Worm (Caenorhabditis elegans) whole organism, young adult: ENCODE data around the gene exp-2.

Experiments used
- C06A6.2 ChIP-seq: fragments of 200-800 bp; sonication (Bioruptor generic); conservative IDR thresholded peaks from 2 replicates; pipeline ENCODE4 v1.3.6; 2022; ENCODE audit warnings: missing genetic modification characterization, missing compliant biosample characterization
- D2030.7 ChIP-seq: fragments of 200-800 bp; sonication (Bioruptor generic); IDR thresholded peaks from 2 replicates; pipeline ENCODE4 v1.3.6; 2022; ENCODE audit warnings: missing genetic modification reagents, missing genetic modification characterization, missing compliant biosample characterization
- F22D6.2 ChIP-seq: sonication (generic microtip); optimal IDR thresholded peaks from 2 replicates; lab custom pipeline; 2016; ENCODE audit warnings: mild to moderate bottlenecking, missing genetic modification characterization, missing compliant biosample characterization
- F23B12.7 ChIP-seq: sonication (generic microtip); optimal IDR thresholded peaks from 2 replicates; lab custom pipeline; 2017; ENCODE audit warnings: missing genetic modification characterization, mild to moderate bottlenecking, missing compliant biosample characterization, antibody characterized with exemption, moderate library complexity; ENCODE audit not compliant: insufficient read depth
- F37B4.10 ChIP-seq: fragments of 200-800 bp; sonication (Bioruptor generic); IDR thresholded peaks from 2 replicates; pipeline ENCODE4 v1.3.6; 2022; ENCODE audit warnings: missing genetic modification characterization, missing compliant biosample characterization
- F52B5.7 ChIP-seq: sonication (generic microtip); optimal IDR thresholded peaks from 2 replicates; lab custom pipeline; 2016; ENCODE audit warnings: mild to moderate bottlenecking, missing genetic modification characterization, missing compliant biosample characterization
- F55B11.4 ChIP-seq: sonication (generic microtip); optimal IDR thresholded peaks from 2 replicates; lab custom pipeline; 2016; ENCODE audit warnings: missing compliant biosample characterization, missing genetic modification characterization, borderline replicate concordance; ENCODE audit not compliant: insufficient read depth
- K11D2.4 ChIP-seq: fragments of 200-800 bp; sonication (Bioruptor generic); IDR thresholded peaks from 2 replicates; pipeline ENCODE4 v1.3.6; 2022; ENCODE audit warnings: missing genetic modification reagents, missing genetic modification characterization, missing compliant biosample characterization
- Y53F4B.3 ChIP-seq: fragments of 200-800 bp; sonication (Bioruptor generic); IDR thresholded peaks from 2 replicates; pipeline ENCODE4 v1.3.6; 2022; ENCODE audit warnings: missing genetic modification reagents, missing genetic modification characterization, missing compliant biosample characterization
- Y53G8AR.9 ChIP-seq: fragments of 200-800 bp; sonication (Bioruptor generic); conservative IDR thresholded peaks from 2 replicates; pipeline ENCODE4 v1.3.6; 2022; ENCODE audit warnings: missing genetic modification reagents, missing genetic modification characterization, missing compliant biosample characterization
- Y56A3A.18 ChIP-seq: fragments of 200-800 bp; sonication (Bioruptor generic); IDR thresholded peaks from 2 replicates; pipeline ENCODE4 v1.3.6; 2022; ENCODE audit warnings: missing genetic modification reagents, missing genetic modification characterization, missing compliant biosample characterization
- akir-1 ChIP-seq: fragments of 200-800 bp; sonication (Bioruptor generic); optimal IDR thresholded peaks from 2 replicates; lab custom pipeline; 2018; ENCODE audit warnings: mild to moderate bottlenecking, missing genetic modification characterization, moderate library complexity, missing compliant biosample characterization
- ama-1 ChIP-seq, 3 experiments: fragments of 150-350 bp in 1 of 3; sonication (generic microtip) in 2 of 3; optimal IDR thresholded peaks; 2 replicates each; lab custom pipeline; 2014 to 2018; ENCODE audit warnings: missing biosample characterization in 2 of 3, missing genetic modification characterization in 2 of 3, missing genetic modification reagents in 2 of 3
- aptf-2 ChIP-seq: fragments of 200-800 bp; sonication (Bioruptor generic); conservative IDR thresholded peaks from 2 replicates; pipeline ENCODE4 v1.3.6; 2022; ENCODE audit warnings: missing genetic modification reagents, missing genetic modification characterization, missing compliant biosample characterization
- athp-1 ChIP-seq: sonication (generic microtip); optimal IDR thresholded peaks from 2 replicates; lab custom pipeline; 2017; ENCODE audit warnings: mild to moderate bottlenecking, missing genetic modification characterization, missing compliant biosample characterization
- attf-3 ChIP-seq: fragments of 200-800 bp; sonication (Bioruptor generic); conservative IDR thresholded peaks from 2 replicates; pipeline ENCODE4 v1.3.6; 2022; ENCODE audit warnings: missing genetic modification reagents, missing genetic modification characterization, missing compliant biosample characterization
- cebp-1 ChIP-seq, 2 experiments: fragments of 200-800 bp in 1 of 2; sonication (Bioruptor generic) in 1 of 2; sonication (generic microtip) in 1 of 2; IDR thresholded peaks in 1 of 2; optimal IDR thresholded peaks in 1 of 2; 2 replicates each; pipeline versions ENCODE4 v1.3.6 to Lab custom; 2017 to 2022; ENCODE audit warnings: missing compliant biosample characterization in 2 of 2, missing genetic modification characterization in 2 of 2, mild to moderate bottlenecking in 1 of 2, missing genetic modification reagents in 1 of 2, moderate library complexity in 1 of 2
- ceh-100 ChIP-seq: fragments of 200-800 bp; sonication (Bioruptor generic); IDR thresholded peaks from 2 replicates; pipeline ENCODE4 v1.3.6; 2022; ENCODE audit warnings: missing genetic modification reagents, missing genetic modification characterization, missing compliant biosample characterization
- ceh-91 ChIP-seq: fragments of 200-800 bp; sonication (Bioruptor generic); IDR thresholded peaks from 2 replicates; pipeline ENCODE4 v1.3.6; 2022; ENCODE audit warnings: missing genetic modification reagents, missing genetic modification characterization, missing compliant biosample characterization
- dox-1 ChIP-seq: fragments of 200-800 bp; sonication (Bioruptor generic); IDR thresholded peaks from 2 replicates; pipeline ENCODE4 v1.3.6; 2022; ENCODE audit warnings: missing genetic modification reagents, missing genetic modification characterization, missing compliant biosample characterization
- egrh-3 ChIP-seq: fragments of 200-800 bp; sonication (Bioruptor generic); IDR thresholded peaks from 2 replicates; pipeline ENCODE4 v1.3.6; 2022; ENCODE audit warnings: missing genetic modification reagents, missing genetic modification characterization, missing compliant biosample characterization
- ekl-4 ChIP-seq: fragments of 200-800 bp; sonication (Bioruptor generic); IDR thresholded peaks from 2 replicates; pipeline ENCODE4 v1.3.6; 2022; ENCODE audit warnings: missing genetic modification reagents, missing genetic modification characterization, missing compliant biosample characterization
- lag-1 ChIP-seq: fragments of 200-800 bp; sonication (Bioruptor generic); IDR thresholded peaks from 2 replicates; pipeline ENCODE4 v1.3.6; 2022; ENCODE audit warnings: missing genetic modification reagents, missing genetic modification characterization, missing compliant biosample characterization
- let-526 ChIP-seq: fragments of 200-800 bp; sonication (Bioruptor generic); IDR thresholded peaks from 2 replicates; pipeline ENCODE4 v1.3.6; 2022; ENCODE audit warnings: missing genetic modification reagents, missing genetic modification characterization, missing compliant biosample characterization
- lin-54 ChIP-seq: fragments of 200-800 bp; sonication (Bioruptor generic); optimal IDR thresholded peaks from 2 replicates; lab custom pipeline; 2018; ENCODE audit warnings: mild to moderate bottlenecking, missing genetic modification characterization, missing compliant biosample characterization
- lir-1 ChIP-seq: fragments of 200-800 bp; sonication (Bioruptor generic); conservative IDR thresholded peaks from 2 replicates; pipeline ENCODE4 v1.3.6; 2022; ENCODE audit warnings: missing genetic modification reagents, missing genetic modification characterization, missing compliant biosample characterization
- lsl-1 ChIP-seq: fragments of 200-800 bp; sonication (Bioruptor generic); optimal IDR thresholded peaks from 2 replicates; lab custom pipeline; 2018; ENCODE audit warnings: mild to moderate bottlenecking, missing genetic modification characterization, moderate library complexity, missing compliant biosample characterization
- lsy-27 ChIP-seq: sonication (generic microtip); optimal IDR thresholded peaks from 2 replicates; lab custom pipeline; 2017; ENCODE audit warnings: missing genetic modification characterization, mild to moderate bottlenecking, missing compliant biosample characterization, antibody characterized with exemption, missing genotype, borderline replicate concordance; ENCODE audit not compliant: insufficient read depth
- madf-3 ChIP-seq: fragments of 200-800 bp; sonication (Bioruptor generic); IDR thresholded peaks from 2 replicates; pipeline ENCODE4 v1.3.6; 2022; ENCODE audit warnings: missing genetic modification reagents, missing genetic modification characterization, missing compliant biosample characterization
- madf-6 ChIP-seq: fragments of 200-800 bp; sonication (Bioruptor generic); IDR thresholded peaks from 2 replicates; pipeline ENCODE4 v1.3.6; 2022; ENCODE audit warnings: missing genetic modification reagents, missing genetic modification characterization, missing compliant biosample characterization
- madf-8 ChIP-seq: fragments of 200-800 bp; sonication (Bioruptor generic); conservative IDR thresholded peaks from 2 replicates; pipeline ENCODE4 v1.3.6; 2022; ENCODE audit warnings: missing genetic modification reagents, missing genetic modification characterization, missing compliant biosample characterization
- mcd-1 ChIP-seq: fragments of 200-800 bp; sonication (Bioruptor generic); IDR thresholded peaks from 2 replicates; pipeline ENCODE4 v1.3.6; 2022; ENCODE audit warnings: missing genetic modification reagents, missing genetic modification characterization, missing compliant biosample characterization
- nfya-1 ChIP-seq: sonication (generic microtip); optimal IDR thresholded peaks from 2 replicates; lab custom pipeline; 2017; ENCODE audit warnings: antibody characterized with exemption, missing compliant biosample characterization, missing genetic modification characterization, borderline replicate concordance; ENCODE audit not compliant: insufficient read depth
- nfya-2 ChIP-seq: fragments of 200-800 bp; sonication (Bioruptor generic); IDR thresholded peaks from 2 replicates; pipeline ENCODE4 v1.3.6; 2022; ENCODE audit warnings: missing genetic modification reagents, missing genetic modification characterization, missing compliant biosample characterization
- nhr-90 ChIP-seq: sonication (generic microtip); optimal IDR thresholded peaks from 2 replicates; lab custom pipeline; 2016; ENCODE audit warnings: missing genotype, mild to moderate bottlenecking, missing genetic modification characterization, missing compliant biosample characterization
- pbrm-1 ChIP-seq: fragments of 200-800 bp; sonication (Bioruptor generic); IDR thresholded peaks from 2 replicates; pipeline ENCODE4 v1.3.6; 2022; ENCODE audit warnings: missing genetic modification reagents, missing genetic modification characterization, missing compliant biosample characterization
- repo-1 ChIP-seq: sonication (generic microtip); optimal IDR thresholded peaks from 2 replicates; lab custom pipeline; 2017; ENCODE audit warnings: mild to moderate bottlenecking, missing genetic modification characterization, missing compliant biosample characterization
- sdz-38 ChIP-seq: sonication (generic microtip); optimal IDR thresholded peaks from 2 replicates; lab custom pipeline; 2016; ENCODE audit warnings: missing genotype, missing genetic modification characterization, missing compliant biosample characterization
- sea-2 ChIP-seq: fragments of 200-800 bp; sonication (Bioruptor generic); IDR thresholded peaks from 2 replicates; pipeline ENCODE4 v1.3.6; 2022; ENCODE audit warnings: missing genetic modification characterization, missing compliant biosample characterization
- snpc-4 ChIP-seq, 5 experiments: fragments of 150-350 bp in 1 of 5; sonication (generic microtip) in 4 of 5; optimal IDR thresholded peaks; 2 replicates each; lab custom pipeline; 2014 to 2018; ENCODE audit warnings: missing genetic modification characterization in 5 of 5, missing biosample characterization in 3 of 5, antibody characterized with exemption in 2 of 5, mild to moderate bottlenecking in 2 of 5, missing compliant biosample characterization in 2 of 5, missing genotype in 2 of 5, moderate library complexity in 2 of 5, missing genetic modification reagents in 1 of 5
- tbp1 ChIP-seq: fragments of 200-800 bp; sonication (Bioruptor generic); optimal IDR thresholded peaks from 2 replicates; lab custom pipeline; 2018; ENCODE audit warnings: mild to moderate bottlenecking, missing genetic modification characterization, missing compliant biosample characterization
- xnd-1 ChIP-seq: sonication (generic microtip); optimal IDR thresholded peaks from 2 replicates; lab custom pipeline; 2016; ENCODE audit warnings: missing genotype, missing genetic modification reagents, missing genetic modification characterization, missing compliant biosample characterization
- zfh-2 ChIP-seq: fragments of 200-800 bp; sonication (Bioruptor generic); conservative IDR thresholded peaks from 2 replicates; pipeline ENCODE4 v1.3.6; 2022; ENCODE audit warnings: missing genetic modification reagents, missing genetic modification characterization, missing compliant biosample characterization
- ztf-18 ChIP-seq: sonication (generic microtip); optimal IDR thresholded peaks from 2 replicates; lab custom pipeline; 2016; ENCODE audit warnings: missing genotype, mild to moderate bottlenecking, missing genetic modification characterization, missing compliant biosample characterization
- ztf-3 ChIP-seq: fragments of 200-800 bp; sonication (Bioruptor generic); optimal IDR thresholded peaks from 2 replicates; lab custom pipeline; 2018; ENCODE audit warnings: mild to moderate bottlenecking, missing genetic modification characterization, missing compliant biosample characterization

Gene exp-2

ce11 chrV:6100492-6101004, 30.7 kb upstream of the exp-2 start, which contains the start of gene crt-1 (continued):
- TF ChIP-seq sdz-38 (tag; lab: Kevin White, UChicago) (no peak), ztf-18 (peak; percentile 79), nhr-90 (tag; lab: Kevin White, UChicago) (peak; percentile 44), F52B5.7 (tag; lab: Kevin White, UChicago) (peak; percentile 58), cebp-1 (GFP tag; IDR thresholded peaks at IDR 0.05; lab: Robert Waterston, UW) (no peak), cebp-1 (tag; optimal IDR thresholded peaks at IDR 0.05; lab: Kevin White, UChicago) (peak; percentile 85), K11D2.4 (GFP tag; lab: Robert Waterston, UW) (peak; percentile 89), Y53G8AR.9 (GFP tag; lab: Robert Waterston, UW) (peak; percentile 77), ekl-4 (peak; percentile 80), egrh-3 (GFP tag; lab: Robert Waterston, UW) (peak; percentile 32; the same call in 1 of the 2 replicates), madf-3 (GFP tag; lab: Robert Waterston, UW) (0 out of 2 replicates have a peak, but pooled peaks have one; percentile 59), Y56A3A.18 (0 out of 2 replicates have a peak, but pooled peaks have one; percentile 64), athp-1 (no peak), dox-1 (peak; percentile 91), xnd-1 (tag; lab: Kevin White, UChicago) (no peak), ztf-3 (GFP tag; lab: Kevin White, UChicago) (peak; percentile 50), repo-1 (peak; percentile 44), attf-3 (0 out of 2 replicates have a peak, but pooled peaks have one; percentile 32), lir-1 (GFP tag; lab: Robert Waterston, UW) (0 out of 2 replicates have a peak, but pooled peaks have one; percentile 26), nfya-2 (GFP tag; lab: Robert Waterston, UW) (peak; percentile 99), F37B4.10 (0 out of 2 replicates have a peak, but pooled peaks have one; percentile 56), nfya-1 (no peak), akir-1 (GFP tag; lab: Kevin White, UChicago) (no peak), F22D6.2 (tag; lab: Kevin White, UChicago) (peak; percentile 62), snpc-4 (GFP tag; optimal IDR thresholded peaks at IDR 0.05; lab: Kevin White, UChicago) (no peak), snpc-4 (tag; optimal IDR thresholded peaks at IDR 0.05; lab: Kevin White, UChicago) (peak; percentile 29 to 77 (median 56)), sea-2 (GFP tag; lab: Robert Waterston, UW) (no peak), pbrm-1 (GFP tag; lab: Robert Waterston, UW) (peak; percentile 87), lag-1 (GFP tag; lab: Robert Waterston, UW) (no peak), ama-1 (optimal IDR thresholded peaks at IDR 0.05; lab: Kevin White, UChicago) (no peak), ama-1 (GFP tag; optimal IDR thresholded peaks at IDR 0.05; lab: Kevin White, UChicago) (no peak)

- no peak for TF ChIP-seq Y53F4B.3 (GFP tag; lab: Robert Waterston, UW)
- peak; percentile 29; the same call in 1 of the 2 replicates for TF ChIP-seq madf-8 (GFP tag; lab: Robert Waterston, UW)
- TF ChIP-seq lin-54 (GFP tag; lab: Kevin White, UChicago): peak; percentile 19
- TF ChIP-seq D2030.7 (GFP tag; lab: Robert Waterston, UW): peak; percentile 39; the same call in 1 of the 2 replicates
- no peak for TF ChIP-seq tbp1 (GFP tag; lab: Kevin White, UChicago)
- no peak for TF ChIP-seq C06A6.2 (GFP tag; lab: Robert Waterston, UW)
- no peak for TF ChIP-seq aptf-2 (GFP tag; lab: Robert Waterston, UW)
- no peak for TF ChIP-seq let-526
- no peak for TF ChIP-seq lsy-27
- no peak for TF ChIP-seq ceh-100 (GFP tag; lab: Robert Waterston, UW)
- TF ChIP-seq F37B4.10: no peak
- no peak for TF ChIP-seq F55B11.4
- no peak for TF ChIP-seq lag-1 (GFP tag; lab: Robert Waterston, UW)
- peak; percentile 48; the same call in 1 of the 2 replicates for TF ChIP-seq madf-6 (GFP tag; lab: Robert Waterston, UW)
- 0 out of 2 replicates have a peak, but pooled peaks have one; percentile 18 for TF ChIP-seq ceh-91
- peak; percentile 57 for TF ChIP-seq lsl-1 (GFP tag; lab: Kevin White, UChicago)
- no peak for TF ChIP-seq F23B12.7 (tag; lab: Kevin White, UChicago)
- TF ChIP-seq mcd-1 (GFP tag; lab: Robert Waterston, UW): no peak
- TF ChIP-seq zfh-2 (GFP tag; lab: Robert Waterston, UW): no peak
These were observed 29.8 kb upstream of the exp-2 start for ce11 chrV:6101243-6101898.
